Worm (Caenorhabditis elegans): Measurements from ENCODE around the gene srm-6.

Gene srm-6

DNA sequence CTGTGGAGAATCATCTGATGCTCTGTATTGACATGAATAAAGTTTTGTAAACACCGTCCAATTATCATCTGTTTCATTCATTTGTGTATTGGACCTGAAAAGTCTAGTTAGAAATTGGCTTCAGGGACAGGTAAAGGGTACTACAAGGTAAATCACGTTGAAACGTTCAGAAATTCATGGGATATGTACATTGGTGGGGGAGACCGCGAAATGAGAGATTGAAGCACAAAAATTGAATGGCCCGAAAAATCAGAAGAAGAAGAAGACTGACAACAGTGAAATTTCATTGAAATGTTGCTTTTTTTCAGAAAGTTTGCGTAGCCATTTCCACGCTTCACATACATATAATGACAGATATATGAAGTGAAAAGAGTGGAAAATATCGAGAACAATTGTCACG is 42.2 kb downstream of the srm-6 start, which contains the start of gene npr-43:
Gene npr-43, minus strand, starts transcription at position 101 of the 400 bp plus-strand sequence.
- TF ChIP-seq F13H6.1 (tag; optimal IDR thresholded peaks at IDR 0.05) (no peak), eyg-1 (tag; optimal IDR thresholded peaks at IDR 0.05) (no peak)

DNA sequence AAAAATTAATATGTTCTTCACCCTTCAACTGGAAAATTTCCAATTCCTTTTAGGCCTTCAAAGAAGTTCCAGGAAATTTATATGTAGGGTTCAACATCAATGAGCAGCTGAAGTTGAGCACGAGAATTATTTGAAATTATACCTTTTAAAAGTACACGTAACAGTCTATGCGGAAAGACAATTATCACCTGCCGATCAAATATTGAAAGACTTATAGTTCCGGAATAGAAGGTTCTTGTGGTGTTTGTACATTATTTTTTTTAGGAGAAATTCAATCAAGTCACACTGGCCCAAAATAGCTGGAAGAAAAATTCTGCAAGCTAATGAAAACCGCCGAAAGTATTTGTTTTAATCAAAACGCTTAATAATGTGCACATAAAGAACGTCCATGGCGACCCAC is 43.5 kb downstream of the srm-6 start:
- TF ChIP-seq F13H6.1 (tag; optimal IDR thresholded peaks at IDR 0.05) (no peak), lim-6 (tag; optimal IDR thresholded peaks at IDR 0.05) (no peak), ceh-14 (tag; optimal IDR thresholded peaks at IDR 0.05) (no peak), madf-2 (tag; optimal IDR thresholded peaks at IDR 0.05) (no peak), K02D7.2 (tag; optimal IDR thresholded peaks at IDR 0.05) (no peak), elt-4 (tag; optimal IDR thresholded peaks at IDR 0.05) (no peak), ceh-19 (GFP tag; optimal IDR thresholded peaks at IDR 0.05) (no peak), ceh-22 (tag; optimal IDR thresholded peaks at IDR 0.05) (no peak), ztf-16 (tag; optimal IDR thresholded peaks at IDR 0.05) (no peak), ceh-31 (tag; optimal IDR thresholded peaks at IDR 0.05) (no peak), ttx-3 (tag; optimal IDR thresholded peaks at IDR 0.05) (no peak), sox-2 (GFP tag; IDR thresholded peaks at IDR 0.05) (no peak), syd-9 (tag; optimal IDR thresholded peaks at IDR 0.05) (no peak), che-1 (tag; optimal IDR thresholded peaks at IDR 0.05) (no peak), fax-1 (tag; optimal IDR thresholded peaks at IDR 0.05) (no peak), ceh-45 (GFP tag; IDR thresholded peaks at IDR 0.05) (no peak), sox-4 (tag; optimal IDR thresholded peaks at IDR 0.05) (no peak), nhr-232 (tag; optimal IDR thresholded peaks at IDR 0.05) (no peak), tbx-2 (tag; optimal IDR thresholded peaks at IDR 0.05) (no peak), hlh-6 (tag; optimal IDR thresholded peaks at IDR 0.05) (no peak)
